Worm (Caenorhabditis elegans) whole organism, L4/young adult: ENCODE results near the gene erd-2.1.
"Not testable (repeated sequence)": the region's sequence is repeated elsewhere in the genome, so short reads cannot be mapped to it uniquely, and the experiment has no call there.

Experiments used
- W03F9.2 ChIP-seq: fragments of 150-350 bp; optimal IDR thresholded peaks from 2 replicates; lab custom pipeline; 2014; ENCODE audit warnings: missing biosample characterization, missing genetic modification characterization
- him-1 ChIP-seq: sonication (generic microtip); optimal IDR thresholded peaks from 2 replicates; lab custom pipeline; 2016; ENCODE audit warnings: missing genotype, missing genetic modification reagents, missing genetic modification characterization, missing compliant biosample characterization

- TF ChIP-seq him-1 (tag; lab: Kevin White, UChicago) = peak; percentile 47
- not testable (repeated sequence) for TF ChIP-seq W03F9.2 (tag; lab: Kevin White, UChicago)
Measured at ce11 chrX:10132546-10133032, 26.0 kb downstream of the erd-2.1 start.
